Fruit fly (Drosophila melanogaster) whole organism, wandering third instar larva: Measurements from ENCODE around the gene CG14153.

ENCODE experiments used
- Mio ChIP-seq: sonication (Bioruptor generic); optimal IDR thresholded peaks from 2 replicates; lab custom pipeline; 2016; ENCODE audit warnings: missing biosample characterization, missing genetic modification characterization
- h ChIP-seq: fragments of 200-800 bp; sonication (Bioruptor generic); optimal IDR thresholded peaks from 3 replicates; lab custom pipeline; 2016; ENCODE audit warnings: missing biosample characterization, mild to moderate bottlenecking, missing genetic modification characterization
- usp ChIP-seq: fragments of >200 bp; optimal IDR thresholded peaks from 2 replicates; lab custom pipeline; 2017; ENCODE audit warnings: missing biosample characterization, missing genetic modification characterization
- woc ChIP-seq: sonication (Bioruptor generic); optimal IDR thresholded peaks from 2 replicates; lab custom pipeline; 2016; ENCODE audit warnings: missing biosample characterization, mild to moderate bottlenecking, missing genetic modification characterization

DNA sequence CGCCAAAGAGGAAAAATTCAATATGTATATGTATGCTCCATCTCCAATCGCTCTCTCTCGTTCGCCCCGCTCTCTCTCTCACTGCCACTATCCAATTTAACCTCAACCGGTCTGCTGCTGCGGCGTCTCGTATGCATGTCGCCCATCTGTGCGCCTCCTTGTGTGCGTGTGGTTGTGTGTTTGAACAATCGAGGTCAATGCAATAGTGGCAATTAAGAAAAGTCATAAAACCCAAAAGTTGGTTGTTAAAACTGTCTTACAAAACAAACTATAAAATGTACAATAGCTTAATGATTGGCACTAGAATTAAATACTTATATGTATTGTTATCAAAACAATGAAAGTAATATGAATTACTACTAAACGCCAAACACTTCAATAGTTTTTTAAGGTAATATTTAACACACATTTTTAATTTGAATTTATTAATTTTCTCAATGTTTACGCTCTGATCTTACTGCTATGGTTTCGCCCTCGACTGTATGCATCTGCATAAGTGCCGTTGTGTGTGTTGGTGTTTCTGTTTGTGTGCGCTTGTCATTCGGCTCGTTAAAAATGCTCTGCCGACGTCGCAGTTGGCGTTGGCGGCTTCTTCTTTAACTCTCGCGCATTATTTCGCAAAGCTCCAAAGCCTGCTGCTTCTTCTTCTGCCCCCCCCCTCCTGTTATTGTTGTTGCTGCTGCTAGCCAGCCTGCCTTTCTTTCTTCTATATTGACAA, 22.3 kb downstream of the CG14153 start:
- TF ChIP-seq h (peak; percentile 99), woc (GFP tag; lab: Kevin White, UChicago) (peak; percentile 98), Mio (peak; percentile 74), usp (GFP tag; lab: Kevin White, UChicago) (no peak)
